Fruit fly (Drosophila melanogaster): ENCODE data around the gene CG1486.
A peak's percentile ranks its signal among the peaks of the same experiment; 100 is the strongest.

- TF ChIP-seq CG7045 (GFP tag; optimal IDR thresholded peaks at IDR 0.05): no peak
- TF ChIP-seq Crg-1 (GFP tag; optimal IDR thresholded peaks at IDR 0.05): peak; percentile 1
- TF ChIP-seq Hr96 (GFP tag; optimal IDR thresholded peaks at IDR 0.05): no peak
- TF ChIP-seq tj (GFP tag; optimal IDR thresholded peaks at IDR 0.05): peak; percentile 16
- TF ChIP-seq kay (GFP tag; ENCODE audit: borderline replicate concordance): no peak
- no peak for TF ChIP-seq pad (GFP tag; optimal IDR thresholded peaks at IDR 0.05)
- no peak for TF ChIP-seq ovo (GFP tag; optimal IDR thresholded peaks at IDR 0.05)
- peak; percentile 35 for TF ChIP-seq CG7101 (tag; optimal IDR thresholded peaks at IDR 0.05)
These were observed 51.8 kb downstream of the CG1486 start for dm6 chrX:21375595-21376047.

Data from whole organism, adult.